Fruit fly (Drosophila melanogaster): ENCODE measurements around the gene ush.

The ush gene

DNA sequence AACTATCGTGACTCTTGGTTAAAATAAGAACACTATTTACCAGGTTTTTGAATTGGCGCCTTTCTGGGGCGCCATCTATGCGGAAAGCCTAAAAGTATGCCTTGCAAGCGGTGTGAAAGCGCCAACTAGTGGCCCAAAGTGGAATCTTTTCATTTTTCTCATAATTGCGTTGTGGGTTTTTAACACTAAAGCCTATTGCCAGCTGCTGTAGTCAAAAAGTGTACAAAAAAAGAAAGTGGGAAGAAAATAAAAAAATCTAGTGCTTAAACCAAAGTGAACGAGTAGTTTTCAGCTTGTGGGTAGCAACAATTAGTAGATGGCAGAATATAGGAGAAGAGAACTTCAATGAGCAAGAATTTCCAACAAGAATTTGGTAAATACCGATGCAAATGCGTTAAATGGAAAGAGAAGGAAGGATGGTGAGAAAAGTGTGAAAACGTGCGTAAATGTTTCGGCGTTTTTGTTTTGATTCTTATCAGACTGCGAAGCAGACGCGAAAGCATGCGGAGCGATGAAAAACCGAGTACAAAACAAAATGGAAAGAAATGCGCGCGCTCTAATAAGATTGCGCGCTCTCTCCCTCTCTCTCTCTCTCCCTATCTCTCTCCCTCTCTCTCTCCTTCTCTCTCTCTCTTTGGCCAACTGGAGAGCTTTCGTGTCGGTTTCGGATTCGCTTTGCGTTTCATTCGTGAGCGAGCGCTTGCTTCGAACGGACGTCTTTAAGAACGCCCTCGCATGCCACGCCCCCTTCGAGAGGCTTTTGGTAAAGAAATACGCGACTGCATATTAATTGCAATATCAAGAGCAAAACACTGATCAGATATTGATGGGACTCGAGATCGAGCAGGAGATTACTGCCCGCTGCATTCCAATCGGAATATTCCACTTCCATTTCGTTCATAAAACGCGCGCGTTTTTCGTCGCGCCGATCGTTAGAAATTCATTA is 14.4 kb downstream of the ush start (continued):
- peak; percentile 78; the same call in 1 of the 2 replicates for TF ChIP-seq seq (GFP tag; IDR thresholded peaks at IDR 0.05)
- TF ChIP-seq toy (GFP tag; IDR thresholded peaks at IDR 0.05): 0 out of 2 replicates have a peak, but pooled peaks have one; percentile 15
- TF ChIP-seq org-1 (GFP tag; optimal IDR thresholded peaks at IDR 0.05): no peak
- TF ChIP-seq jing (GFP tag; optimal IDR thresholded peaks at IDR 0.05): peak; percentile 22
- TF ChIP-seq zfh2 (GFP tag; optimal IDR thresholded peaks at IDR 0.05): peak; percentile 49
- no peak for TF ChIP-seq Poxn (GFP tag; IDR thresholded peaks at IDR 0.05)
- TF ChIP-seq Ets97D (GFP tag; optimal IDR thresholded peaks at IDR 0.05): peak; percentile 84
- peak; percentile 25 for TF ChIP-seq CG4282 (GFP tag; optimal IDR thresholded peaks at IDR 0.05)
- peak; percentile 69 for TF ChIP-seq CG1792 (GFP tag; optimal IDR thresholded peaks at IDR 0.05)
- TF ChIP-seq CG10565 (GFP tag; optimal IDR thresholded peaks at IDR 0.05): no peak
- TF ChIP-seq tio (GFP tag; optimal IDR thresholded peaks at IDR 0.05): peak; percentile 46
- peak; percentile 43 for TF ChIP-seq twi (tag; optimal IDR thresholded peaks at IDR 0.05)
- TF ChIP-seq vvl (GFP tag; IDR thresholded peaks at IDR 0.05): peak; percentile 83
- TF ChIP-seq CG30431 (GFP tag; optimal IDR thresholded peaks at IDR 0.05): peak; percentile 49
- TF ChIP-seq unpg (GFP tag; optimal IDR thresholded peaks at IDR 0.05): peak; percentile 26
- TF ChIP-seq CG10209 (GFP tag; optimal IDR thresholded peaks at IDR 0.05): peak; percentile 46
- peak; percentile 77 for TF ChIP-seq CG7987 (GFP tag; optimal IDR thresholded peaks at IDR 0.05)
- peak; percentile 31; the same call in 1 of the 3 replicates for TF ChIP-seq CG11695 (GFP tag; IDR thresholded peaks at IDR 0.05)
- peak; percentile 50 for TF ChIP-seq scrt (GFP tag; optimal IDR thresholded peaks at IDR 0.05)
- peak; percentile 80 for TF ChIP-seq CG12744 (GFP tag; optimal IDR thresholded peaks at IDR 0.05)
- TF ChIP-seq CG18599 (GFP tag; optimal IDR thresholded peaks at IDR 0.05): peak; percentile 35
- peak; percentile 47 for TF ChIP-seq pb (GFP tag; optimal IDR thresholded peaks at IDR 0.05)
- TF ChIP-seq CG3995 (GFP tag; optimal IDR thresholded peaks at IDR 0.05): no peak
- TF ChIP-seq Lpt (GFP tag; optimal IDR thresholded peaks at IDR 0.05): no peak
- peak; percentile 82 for TF ChIP-seq sisA (GFP tag; IDR thresholded peaks at IDR 0.05)
- TF ChIP-seq lov (optimal IDR thresholded peaks at IDR 0.05): no peak
- TF ChIP-seq lov (GFP tag; IDR thresholded peaks at IDR 0.05): 0 out of 3 replicates have a peak, but pooled peaks have one; percentile 48
- peak; percentile 75 for TF ChIP-seq Hmr (GFP tag; optimal IDR thresholded peaks at IDR 0.05)
- TF ChIP-seq CG12299 (tag; optimal IDR thresholded peaks at IDR 0.05): no peak
- TF ChIP-seq CG12942 (GFP tag; optimal IDR thresholded peaks at IDR 0.05): peak; percentile 60
- TF ChIP-seq Camta (GFP tag; optimal IDR thresholded peaks at IDR 0.05): peak; percentile 64
- TF ChIP-seq dati (GFP tag; IDR thresholded peaks at IDR 0.05): no peak
- peak; percentile 70 for TF ChIP-seq CG14667 (GFP tag; IDR thresholded peaks at IDR 0.05)
- TF ChIP-seq pnt (GFP tag; optimal IDR thresholded peaks at IDR 0.05): peak; percentile 78
- TF ChIP-seq sqz (GFP tag; optimal IDR thresholded peaks at IDR 0.05): peak; percentile 71
- peak; percentile 71 for TF ChIP-seq nmo (GFP tag; optimal IDR thresholded peaks at IDR 0.05)
- TF ChIP-seq CG42726 (GFP tag; IDR thresholded peaks at IDR 0.05; ENCODE audit: partially characterized antibody): peak; percentile 86
- peak; percentile 89 for TF ChIP-seq gro (GFP tag; optimal IDR thresholded peaks at IDR 0.05)
- TF ChIP-seq Ada2b (GFP tag; IDR thresholded peaks at IDR 0.05): peak; percentile 45; the same call in 1 of the 2 replicates
- peak; percentile 54; the same call in 1 of the 2 replicates for TF ChIP-seq wdn (GFP tag; IDR thresholded peaks at IDR 0.05)
- TF ChIP-seq Hsf (GFP tag; optimal IDR thresholded peaks at IDR 0.05): peak; percentile 77
- TF ChIP-seq Oaz (GFP tag; IDR thresholded peaks at IDR 0.05): no peak
- peak; percentile 31 for TF ChIP-seq luna (GFP tag; optimal IDR thresholded peaks at IDR 0.05)
- TF ChIP-seq h (optimal IDR thresholded peaks at IDR 0.05): no peak
- TF ChIP-seq sens (GFP tag): peak; percentile 86
- TF ChIP-seq CG8359 (GFP tag; optimal IDR thresholded peaks at IDR 0.05; ENCODE audit: borderline replicate concordance): peak; percentile 99
- TF ChIP-seq CG31365 (tag; optimal IDR thresholded peaks at IDR 0.05): no peak
- TF ChIP-seq bcd (GFP tag; optimal IDR thresholded peaks at IDR 0.05): peak; percentile 74
- peak; percentile 72 for TF ChIP-seq Neu2 (GFP tag; optimal IDR thresholded peaks at IDR 0.05; ENCODE audit: borderline replicate concordance)

Data from whole organism, embryonic.